Fruit fly (Drosophila melanogaster): ENCODE measurements around the gene CG31816.

dm6 chr2L:16543894-16544293 is 1.5 kb downstream of the CG31816 start:
- no peak for TF ChIP-seq CG11617 (GFP tag; optimal IDR thresholded peaks at IDR 0.05)
- no peak for TF ChIP-seq ovo (GFP tag; optimal IDR thresholded peaks at IDR 0.05)
- TF ChIP-seq toe (GFP tag; optimal IDR thresholded peaks at IDR 0.05), result no peak
- TF ChIP-seq CG12768 (GFP tag; optimal IDR thresholded peaks at IDR 0.05), result no peak
- TF ChIP-seq bab1 (GFP tag; optimal IDR thresholded peaks at IDR 0.05), result no peak
- no peak for TF ChIP-seq CG1620 (GFP tag; optimal IDR thresholded peaks at IDR 0.05)
- no peak for TF ChIP-seq Clk (GFP tag; optimal IDR thresholded peaks at IDR 0.05)
